Worm (Caenorhabditis elegans): ENCODE data around the gene C54G10.1.

Gene C54G10.1

DNA sequence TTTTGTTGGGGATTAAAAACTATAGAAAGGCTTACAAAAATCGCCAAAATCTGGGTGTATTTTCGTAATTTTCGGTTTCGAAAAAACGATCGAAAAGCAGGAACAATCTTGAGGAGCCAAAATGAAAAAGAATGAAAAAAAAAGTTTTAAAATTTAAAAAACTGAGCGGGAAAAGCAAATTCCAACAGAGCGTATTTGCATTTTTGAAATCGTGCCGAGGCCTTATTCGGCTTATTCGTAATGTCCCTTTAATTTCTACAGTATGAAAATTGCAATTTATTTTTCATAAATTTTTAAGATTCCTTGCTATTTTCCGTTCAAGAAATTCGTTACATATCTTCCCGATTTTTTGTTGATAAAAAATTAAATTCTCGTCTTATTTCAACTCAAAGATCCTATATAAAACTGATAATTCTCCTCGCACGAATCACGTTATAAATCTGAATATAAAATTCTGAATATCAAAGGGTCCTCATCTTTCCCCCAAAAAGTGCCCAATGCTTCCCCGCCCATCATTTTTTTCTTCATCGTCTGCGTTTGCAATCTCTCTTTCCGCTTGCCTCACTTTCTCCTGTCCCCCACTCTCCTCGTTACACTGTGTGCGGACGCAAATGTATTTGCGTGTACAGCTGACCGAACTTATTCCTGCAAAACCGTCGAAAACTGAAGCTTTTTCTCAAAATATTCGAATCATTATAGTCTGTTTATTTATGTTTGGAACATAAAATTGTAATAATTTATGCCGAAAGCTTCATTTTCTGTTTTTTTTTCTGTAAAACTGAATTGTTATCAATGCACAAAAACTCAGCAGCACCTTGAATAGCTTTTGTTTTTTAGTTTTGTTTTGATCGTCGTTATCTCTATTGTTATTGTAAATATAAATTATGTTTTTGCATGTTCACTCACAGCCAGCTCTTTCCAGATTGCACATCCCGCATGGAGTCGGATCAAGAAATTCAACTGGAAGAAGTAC is 5.2 kb downstream of the C54G10.1 start, which contains the start of the genes rfc-1 and pmp-3 (continued):
- no peak for TF ChIP-seq spr-3 (GFP tag; optimal IDR thresholded peaks at IDR 0.05)
- TF ChIP-seq tag-97 (GFP tag; IDR thresholded peaks at IDR 0.05), result no peak
- TF ChIP-seq daf-16 (GFP tag; optimal IDR thresholded peaks at IDR 0.05), result no peak
- peak; percentile 6 for TF ChIP-seq daf-16 (tag; optimal IDR thresholded peaks at IDR 0.05)
- no peak for TF ChIP-seq ceh-82 (tag; optimal IDR thresholded peaks at IDR 0.05)
- no peak for TF ChIP-seq unc-39 (tag; optimal IDR thresholded peaks at IDR 0.05)
- TF ChIP-seq ceh-20 (GFP tag; IDR thresholded peaks at IDR 0.05), result no peak
- TF ChIP-seq nhr-41 (GFP tag; IDR thresholded peaks at IDR 0.05), result no peak
- TF ChIP-seq unc-130 (GFP tag; optimal IDR thresholded peaks at IDR 0.05), result peak; percentile 48
- no peak for TF ChIP-seq F37D6.2 (tag; optimal IDR thresholded peaks at IDR 0.05)
- no peak for TF ChIP-seq zip-2 (tag; optimal IDR thresholded peaks at IDR 0.05)
- TF ChIP-seq mdt-29 (GFP tag; IDR thresholded peaks at IDR 0.05), result no peak
- TF ChIP-seq unc-62 (GFP tag; optimal IDR thresholded peaks at IDR 0.05 in 1 of 2), result no peak
- no peak for TF ChIP-seq unc-62 (tag; optimal IDR thresholded peaks at IDR 0.05)
- no peak for TF ChIP-seq F49E8.2 (tag; optimal IDR thresholded peaks at IDR 0.05; ENCODE audit: borderline replicate concordance)
- no peak for TF ChIP-seq cey-2 (tag; optimal IDR thresholded peaks at IDR 0.05; ENCODE audit: borderline replicate concordance, insufficient read depth)
- TF ChIP-seq lin-1 (GFP tag; IDR thresholded peaks at IDR 0.05), result no peak
- TF ChIP-seq dve-1 (tag; optimal IDR thresholded peaks at IDR 0.05; ENCODE audit: insufficient read depth), result no peak
- no peak for TF ChIP-seq T26A8.4 (GFP tag; IDR thresholded peaks at IDR 0.05)
- TF ChIP-seq nhr-25 (tag; optimal IDR thresholded peaks at IDR 0.05; ENCODE audit: borderline replicate concordance, insufficient read depth), result no peak
- TF ChIP-seq egl-43 (GFP tag; IDR thresholded peaks at IDR 0.05), result no peak
- TF ChIP-seq lir-3 (tag; optimal IDR thresholded peaks at IDR 0.05), result no peak
- no peak for TF ChIP-seq nhr-77 (tag; optimal IDR thresholded peaks at IDR 0.05)
- TF ChIP-seq ZK546.5 (tag; optimal IDR thresholded peaks at IDR 0.05), result no peak
- TF ChIP-seq rbr-2 (tag; optimal IDR thresholded peaks at IDR 0.05), result no peak
- no peak for TF ChIP-seq lin-15B (tag; optimal IDR thresholded peaks at IDR 0.05)
- no peak for TF ChIP-seq zag-1 (tag; optimal IDR thresholded peaks at IDR 0.05)
- no peak for TF ChIP-seq vab-7 (GFP tag; IDR thresholded peaks at IDR 0.05)
- TF ChIP-seq nhr-48 (tag; optimal IDR thresholded peaks at IDR 0.05), result no peak
- no peak for TF ChIP-seq set-16 (GFP tag; IDR thresholded peaks at IDR 0.05)
- no peak for TF ChIP-seq ceh-32 (tag; optimal IDR thresholded peaks at IDR 0.05; ENCODE audit: poor library complexity)
- peak; percentile 84 for TF ChIP-seq dpl-1 (GFP tag; optimal IDR thresholded peaks at IDR 0.05)
- TF ChIP-seq arid-1 (GFP tag; conservative IDR thresholded peaks at IDR 0.05), result no peak
- TF ChIP-seq dmd-8 (GFP tag; IDR thresholded peaks at IDR 0.05), result no peak
- TF ChIP-seq F44E2.7 (GFP tag; IDR thresholded peaks at IDR 0.05), result no peak
- TF ChIP-seq skn-1 (tag; optimal IDR thresholded peaks at IDR 0.05), result no peak
- TF ChIP-seq hif-1 (tag; optimal IDR thresholded peaks at IDR 0.05), result no peak
- TF ChIP-seq pqm-1 (tag; optimal IDR thresholded peaks at IDR 0.05), result no peak
- TF ChIP-seq zfp-2 (tag; optimal IDR thresholded peaks at IDR 0.05), result no peak
- peak; percentile 54 for TF ChIP-seq nhr-6 (tag; optimal IDR thresholded peaks at IDR 0.05)
- TF ChIP-seq lin-38 (GFP tag; IDR thresholded peaks at IDR 0.05), result peak; percentile 89
- TF ChIP-seq sdz-12 (GFP tag; optimal IDR thresholded peaks at IDR 0.05), result no peak
- no peak for TF ChIP-seq nhr-111 (GFP tag; optimal IDR thresholded peaks at IDR 0.05)
- no peak for TF ChIP-seq egl-27 (tag; optimal IDR thresholded peaks at IDR 0.05)
- no peak for TF ChIP-seq aly-2 (tag; optimal IDR thresholded peaks at IDR 0.05)
- TF ChIP-seq nhr-237 (tag; optimal IDR thresholded peaks at IDR 0.05), result no peak
- TF ChIP-seq nhr-11 (tag; optimal IDR thresholded peaks at IDR 0.05), result no peak
- no peak for TF ChIP-seq ceh-28 (tag; optimal IDR thresholded peaks at IDR 0.05)
- TF ChIP-seq ztf-7 (tag; optimal IDR thresholded peaks at IDR 0.05), result no peak
- TF ChIP-seq mxl-2 (GFP tag; conservative IDR thresholded peaks at IDR 0.05), result no peak
